Worm (Caenorhabditis elegans) whole organism, early embryonic: ENCODE data around the gene nsph-4.1.
"Not testable (repeated sequence)": the region's sequence is repeated elsewhere in the genome, so short reads cannot be mapped to it uniquely, and the experiment has no call there.

Experiments used
- B0310.2 ChIP-seq: sonication (generic microtip); optimal IDR thresholded peaks from 2 replicates; lab custom pipeline; 2016; ENCODE audit warnings: mild to moderate bottlenecking, missing genetic modification characterization, missing compliant biosample characterization
- F13C5.2 ChIP-seq: sonication (generic microtip); optimal IDR thresholded peaks from 2 replicates; lab custom pipeline; 2017; ENCODE audit warnings: mild to moderate bottlenecking, missing genetic modification characterization, inconsistent platforms, missing compliant biosample characterization
- aly-1 ChIP-seq: sonication (generic microtip); optimal IDR thresholded peaks from 2 replicates; lab custom pipeline; 2016; ENCODE audit warnings: missing genetic modification characterization, missing compliant biosample characterization
- ama-1 ChIP-seq: fragments of 150-350 bp; optimal IDR thresholded peaks from 2 replicates; lab custom pipeline; 2014
- ceh-13 ChIP-seq: fragments of 200-800 bp; sonication (Bioruptor generic); optimal IDR thresholded peaks from 2 replicates; lab custom pipeline; 2018; ENCODE audit warnings: mild to moderate bottlenecking, missing genetic modification characterization, missing compliant biosample characterization
- ceh-36 ChIP-seq: sonication (generic microtip); optimal IDR thresholded peaks from 2 replicates; lab custom pipeline; 2016; ENCODE audit warnings: missing genetic modification characterization, inconsistent platforms, missing compliant biosample characterization
- ets-7 ChIP-seq: sonication (generic microtip); optimal IDR thresholded peaks from 2 replicates; lab custom pipeline; 2016; ENCODE audit warnings: missing genotype, missing genetic modification characterization, missing compliant biosample characterization
- flt-1 ChIP-seq: fragments of 200-800 bp; sonication (Bioruptor generic); IDR thresholded peaks from 2 replicates; pipeline ENCODE4 v1.3.6; 2022; ENCODE audit warnings: missing genetic modification characterization, missing compliant biosample characterization
- hmbx-1 ChIP-seq: sonication (generic microtip); optimal IDR thresholded peaks from 2 replicates; lab custom pipeline; 2016; ENCODE audit warnings: mild to moderate bottlenecking, missing genetic modification characterization, missing compliant biosample characterization
- hmg-4 ChIP-seq: fragments of 200-800 bp; sonication (Bioruptor generic); optimal IDR thresholded peaks from 2 replicates; lab custom pipeline; 2018; ENCODE audit warnings: mild to moderate bottlenecking, missing genetic modification characterization, missing compliant biosample characterization
- hnd-1 ChIP-seq: sonication (generic microtip); optimal IDR thresholded peaks from 2 replicates; lab custom pipeline; 2016; ENCODE audit warnings: missing genetic modification characterization, missing compliant biosample characterization
- pes-1 ChIP-seq: fragments of 200-800 bp; sonication (Bioruptor generic); IDR thresholded peaks from 2 replicates; pipeline ENCODE4 v1.3.6; 2022; ENCODE audit warnings: missing genetic modification reagents, missing genetic modification characterization, missing compliant biosample characterization
- scrt-1 ChIP-seq: fragments of 200-800 bp; sonication (Bioruptor generic); IDR thresholded peaks from 2 replicates; pipeline ENCODE4 v1.3.6; 2022; ENCODE audit warnings: missing genetic modification characterization, missing compliant biosample characterization
- sea-1 ChIP-seq: fragments of 200-800 bp; sonication (Bioruptor generic); conservative IDR thresholded peaks from 2 replicates; pipeline ENCODE4 v1.3.6; 2022; ENCODE audit warnings: missing genetic modification characterization, missing compliant biosample characterization
- tbx-11 ChIP-seq: fragments of 200-800 bp; sonication (Bioruptor generic); IDR thresholded peaks from 2 replicates; pipeline ENCODE4 v1.3.6; 2022; ENCODE audit warnings: missing genetic modification characterization, missing compliant biosample characterization
- tbx-37 ChIP-seq: fragments of 200-800 bp; sonication (Bioruptor generic); conservative IDR thresholded peaks from 2 replicates; pipeline ENCODE4 v1.3.6; 2022; ENCODE audit warnings: missing genetic modification reagents, missing genetic modification characterization, missing compliant biosample characterization
- tra-4 ChIP-seq: sonication (generic microtip); optimal IDR thresholded peaks from 2 replicates; lab custom pipeline; 2017; ENCODE audit warnings: missing genetic modification characterization, missing compliant biosample characterization

nsph-4.1 gene

DNA sequence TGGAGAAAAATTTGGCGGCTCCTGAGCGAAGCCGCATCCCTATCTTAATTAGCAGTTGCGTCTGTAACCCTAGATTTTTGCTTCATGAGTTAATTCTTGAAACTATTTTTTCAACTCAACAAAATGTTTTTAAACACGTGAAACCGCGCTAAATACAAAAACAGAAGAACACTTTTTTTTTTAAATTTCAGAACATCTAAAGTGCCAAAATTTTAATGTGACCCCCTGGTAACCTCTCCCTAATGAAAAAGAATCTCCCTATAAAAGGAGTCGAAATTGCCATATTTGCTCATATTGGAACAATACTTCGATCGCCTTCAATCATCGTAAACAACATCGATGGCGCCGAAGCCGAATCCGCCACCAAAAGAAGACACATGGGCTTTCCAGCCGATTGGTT lies at the start of gene nsph-4.1:
Gene nsph-4.1 (plus strand): TSS at position 301 of the 400 bp plus-strand sequence.
- not testable (repeated sequence) for TF ChIP-seq ama-1 (lab: Kevin White, UChicago); tra-4 (tag; lab: Kevin White, UChicago); sea-1

DNA sequence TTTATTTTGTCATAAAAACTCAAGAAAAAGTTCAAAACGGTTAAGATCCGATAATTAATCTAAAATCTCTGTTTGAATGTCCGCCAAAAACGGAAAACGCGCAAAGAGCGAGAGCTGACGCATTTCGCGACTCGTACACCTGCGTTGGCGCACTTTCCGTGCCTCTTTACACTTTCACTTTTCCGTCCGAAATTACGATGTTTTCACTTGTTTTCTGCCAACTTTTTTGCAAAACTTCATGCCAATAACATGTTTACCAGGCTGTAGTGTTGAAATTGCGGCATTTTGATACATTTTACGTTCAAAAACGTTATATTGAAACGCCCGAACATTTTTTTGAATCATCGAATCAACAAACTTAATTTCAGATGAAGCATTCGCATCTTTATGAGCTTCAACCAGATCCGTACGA lies 42.9 kb upstream of the nsph-4.1 start, which contains the start of gene W03F8.4:
Gene W03F8.4 (plus strand): TSS at position 369 of the 412 bp plus-strand sequence.
- peak; percentile 67; the same call in 1 of the 2 replicates for TF ChIP-seq sea-1
- TF ChIP-seq tbx-37 (GFP tag; lab: Robert Waterston, UW), result no peak; the same call in 1 of the 2 replicates
- peak; percentile 49 for TF ChIP-seq hmg-4
- no peak for TF ChIP-seq ceh-13 (GFP tag; lab: Kevin White, UChicago)
- TF ChIP-seq scrt-1 (GFP tag; lab: Robert Waterston, UW), result 0 out of 2 replicates have a peak, but pooled peaks have one; percentile 30
- peak; percentile 70 for TF ChIP-seq pes-1 (GFP tag; lab: Robert Waterston, UW)
- peak; percentile 73 for TF ChIP-seq F13C5.2 (tag; lab: Kevin White, UChicago)
- TF ChIP-seq flt-1 (GFP tag; lab: Robert Waterston, UW), result peak; percentile 62; the same call in 1 of the 2 replicates
- TF ChIP-seq tra-4 (tag; lab: Kevin White, UChicago), result peak; percentile 4
- TF ChIP-seq ets-7 (tag; lab: Kevin White, UChicago), result no peak
- TF ChIP-seq ama-1 (lab: Kevin White, UChicago), result peak; percentile 92
- peak; percentile 63; the same call in 1 of the 2 replicates for TF ChIP-seq tbx-11
- no peak for TF ChIP-seq hnd-1 (tag; lab: Kevin White, UChicago)
- TF ChIP-seq B0310.2 (tag; lab: Kevin White, UChicago), result peak; percentile 53
- peak; percentile 50 for TF ChIP-seq hmbx-1 (tag; lab: Kevin White, UChicago)
- no peak for TF ChIP-seq aly-1 (tag; lab: Kevin White, UChicago)
- TF ChIP-seq ceh-36 (tag; lab: Kevin White, UChicago), result peak; percentile 54

DNA sequence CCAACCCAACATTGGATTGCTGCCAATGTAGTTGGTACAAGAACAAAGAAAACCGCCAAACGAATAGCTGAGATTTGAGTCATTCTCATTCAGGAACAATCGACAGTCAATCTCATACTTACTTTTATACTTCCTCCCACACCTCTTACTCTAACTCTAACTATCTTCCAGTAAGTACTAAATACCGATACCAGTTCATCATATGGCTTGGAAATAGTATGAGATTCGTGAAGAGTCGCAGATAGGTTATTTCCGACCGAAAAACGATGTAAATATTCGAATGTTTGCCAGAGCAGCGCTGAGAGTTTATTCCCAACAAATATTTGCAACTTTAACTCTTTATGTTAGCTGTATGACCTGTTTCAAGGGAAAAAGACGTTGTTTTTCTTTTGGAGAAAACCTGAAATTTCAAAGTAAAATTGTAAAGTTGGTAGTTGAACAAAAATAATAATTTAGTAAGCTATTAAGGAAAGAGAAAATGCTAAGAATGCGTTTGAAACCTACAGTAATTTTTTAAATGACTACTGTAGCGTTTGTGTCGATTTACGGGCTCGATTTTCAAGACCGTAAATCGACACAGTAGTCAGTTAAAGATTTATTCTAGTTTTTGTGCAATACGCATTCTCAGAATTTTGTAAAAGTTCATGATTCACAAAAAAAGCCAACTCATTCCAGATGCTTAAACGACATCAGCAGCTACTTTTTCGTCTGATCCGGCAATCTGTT lies 40.0 kb upstream of the nsph-4.1 start, which contains the start of the genes W03F8.6 and mtrf-1L:
Gene W03F8.6 (minus strand): TSS at position 101 of the 726 bp plus-strand sequence.
Gene mtrf-1L (plus strand): TSS at position 676 of the 726 bp plus-strand sequence.
- TF ChIP-seq scrt-1 (GFP tag; lab: Robert Waterston, UW) (no peak), tbx-11 (no peak), hmbx-1 (tag; lab: Kevin White, UChicago) (no peak), sea-1 (no peak), ets-7 (tag; lab: Kevin White, UChicago) (no peak), hmg-4 (no peak), hnd-1 (tag; lab: Kevin White, UChicago) (no peak)

DNA sequence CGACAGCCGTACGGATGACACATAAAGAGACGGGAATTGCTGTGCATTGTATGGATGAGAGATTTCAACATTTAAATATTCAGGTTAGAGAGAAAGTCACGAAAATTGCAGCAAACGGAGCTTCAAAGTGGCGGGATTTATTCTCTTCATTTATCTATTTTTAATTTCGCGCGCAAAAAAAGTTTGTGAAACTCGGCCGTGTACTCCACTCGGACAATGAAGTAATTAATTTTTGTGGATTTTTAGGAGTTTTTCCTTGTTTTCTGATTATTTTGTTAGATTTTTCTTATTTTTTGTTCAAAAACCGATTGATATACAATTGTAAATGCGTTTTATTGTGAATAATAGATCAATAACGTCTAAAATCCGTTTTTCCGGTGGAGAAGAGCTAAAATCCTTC lies 38.6 kb upstream of the nsph-4.1 start:
- TF ChIP-seq tbx-11, result no peak
- TF ChIP-seq hmbx-1 (tag; lab: Kevin White, UChicago), result no peak
- no peak for TF ChIP-seq B0310.2 (tag; lab: Kevin White, UChicago)
- no peak for TF ChIP-seq sea-1
- no peak for TF ChIP-seq pes-1 (GFP tag; lab: Robert Waterston, UW)
- TF ChIP-seq tra-4 (tag; lab: Kevin White, UChicago), result no peak
- TF ChIP-seq ama-1 (lab: Kevin White, UChicago), result no peak
- no peak for TF ChIP-seq aly-1 (tag; lab: Kevin White, UChicago)
- no peak for TF ChIP-seq hmg-4
- no peak for TF ChIP-seq tbx-37 (GFP tag; lab: Robert Waterston, UW)
- no peak for TF ChIP-seq flt-1 (GFP tag; lab: Robert Waterston, UW)
- TF ChIP-seq F13C5.2 (tag; lab: Kevin White, UChicago), result no peak
- TF ChIP-seq hnd-1 (tag; lab: Kevin White, UChicago), result no peak
- no peak for TF ChIP-seq ceh-36 (tag; lab: Kevin White, UChicago)
- no peak for TF ChIP-seq scrt-1 (GFP tag; lab: Robert Waterston, UW)
- TF ChIP-seq ets-7 (tag; lab: Kevin White, UChicago), result no peak
- no peak for TF ChIP-seq ceh-13 (GFP tag; lab: Kevin White, UChicago)

DNA sequence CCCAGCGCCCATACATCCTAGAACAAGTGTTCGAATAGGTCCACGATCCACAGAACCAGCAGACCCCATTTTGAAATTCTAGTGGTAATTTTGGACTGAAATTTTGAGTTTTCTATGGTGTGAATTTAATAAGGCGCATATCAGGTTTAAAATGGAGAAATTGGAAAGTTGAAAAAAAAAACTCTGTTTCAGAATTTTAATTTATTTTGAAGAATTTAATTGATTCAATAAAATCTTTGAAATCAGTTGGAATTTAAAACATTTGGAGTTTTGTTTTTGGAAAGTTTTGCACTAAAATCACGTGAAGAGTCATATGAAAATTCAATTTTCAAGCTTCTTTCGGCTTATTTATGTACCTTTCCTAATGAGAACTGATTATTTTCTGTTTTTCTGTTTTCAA lies 31.1 kb upstream of the nsph-4.1 start, which contains the start of gene gpa-18:
Gene gpa-18 (minus strand): TSS at position 101 of the 400 bp plus-strand sequence.
- no peak for TF ChIP-seq sea-1
- TF ChIP-seq tbx-11, result no peak
- no peak for TF ChIP-seq flt-1 (GFP tag; lab: Robert Waterston, UW)

DNA sequence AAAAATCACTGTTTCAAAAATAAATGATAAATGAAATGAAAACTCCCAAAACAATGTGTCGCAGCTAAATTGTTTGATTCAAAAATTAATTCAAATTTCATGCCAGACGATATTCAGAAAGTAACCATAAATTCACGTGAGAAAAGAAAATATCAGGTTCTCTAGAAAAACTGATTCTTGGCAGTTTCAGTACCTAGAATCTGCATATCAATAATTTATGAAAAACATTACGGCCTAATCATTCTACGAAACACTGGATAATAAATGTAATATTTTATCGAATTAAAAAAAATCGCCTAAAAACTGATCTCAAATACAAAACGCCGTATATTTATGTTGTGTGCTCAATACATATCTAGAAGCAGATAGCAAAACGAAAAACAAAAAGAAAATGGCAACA lies 25.8 kb upstream of the nsph-4.1 start:
- TF ChIP-seq ama-1 (lab: Kevin White, UChicago) (no peak), sea-1 (no peak), ceh-13 (GFP tag; lab: Kevin White, UChicago) (no peak), hmbx-1 (tag; lab: Kevin White, UChicago) (no peak), hmg-4 (no peak), aly-1 (tag; lab: Kevin White, UChicago) (no peak), pes-1 (GFP tag; lab: Robert Waterston, UW) (no peak), F13C5.2 (tag; lab: Kevin White, UChicago) (no peak), flt-1 (GFP tag; lab: Robert Waterston, UW) (no peak), B0310.2 (tag; lab: Kevin White, UChicago) (no peak), tbx-37 (GFP tag; lab: Robert Waterston, UW) (no peak), scrt-1 (GFP tag; lab: Robert Waterston, UW) (no peak), tbx-11 (no peak), ceh-36 (tag; lab: Kevin White, UChicago) (no peak)

DNA sequence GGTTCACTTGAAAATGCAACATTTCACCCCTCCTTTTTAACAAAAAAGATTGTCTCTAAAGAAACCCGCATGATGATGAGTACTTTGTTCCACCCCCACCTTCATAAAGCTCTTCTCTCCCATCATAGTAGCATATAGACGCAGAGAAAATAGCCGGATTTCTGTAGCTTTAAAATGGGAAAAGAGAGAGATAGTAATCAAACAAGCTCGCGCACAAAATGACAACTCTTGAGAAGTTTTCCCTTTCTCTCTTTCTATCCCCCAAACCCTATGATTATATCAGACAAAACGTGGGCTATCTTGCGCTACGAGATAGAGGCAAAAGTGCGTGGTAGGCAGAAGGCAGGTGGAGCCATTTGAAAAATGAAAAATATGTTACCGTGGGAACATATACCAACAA lies 24.1 kb upstream of the nsph-4.1 start:
- no peak for TF ChIP-seq tbx-11
- no peak for TF ChIP-seq sea-1
- no peak for TF ChIP-seq hmg-4
- no peak for TF ChIP-seq ama-1 (lab: Kevin White, UChicago)
- TF ChIP-seq ceh-36 (tag; lab: Kevin White, UChicago), result no peak
- TF ChIP-seq hnd-1 (tag; lab: Kevin White, UChicago), result no peak
- TF ChIP-seq aly-1 (tag; lab: Kevin White, UChicago), result no peak
- no peak for TF ChIP-seq F13C5.2 (tag; lab: Kevin White, UChicago)
- no peak for TF ChIP-seq hmbx-1 (tag; lab: Kevin White, UChicago)
- no peak for TF ChIP-seq ets-7 (tag; lab: Kevin White, UChicago)
- no peak for TF ChIP-seq ceh-13 (GFP tag; lab: Kevin White, UChicago)
- TF ChIP-seq tra-4 (tag; lab: Kevin White, UChicago), result no peak
- no peak for TF ChIP-seq pes-1 (GFP tag; lab: Robert Waterston, UW)
- TF ChIP-seq flt-1 (GFP tag; lab: Robert Waterston, UW), result no peak
- no peak for TF ChIP-seq B0310.2 (tag; lab: Kevin White, UChicago)
- no peak for TF ChIP-seq scrt-1 (GFP tag; lab: Robert Waterston, UW)
- no peak for TF ChIP-seq tbx-37 (GFP tag; lab: Robert Waterston, UW)
